Fruit fly (Drosophila melanogaster): ENCODE data around the gene chas.

Gene chas

dm6 chrX:17682745-17683505, 15.6 kb downstream of the chas start (continued):
- peak; percentile 82 for TF ChIP-seq CG11504 (tag; optimal IDR thresholded peaks at IDR 0.05)
- TF ChIP-seq kah (GFP tag; optimal IDR thresholded peaks at IDR 0.05), result peak; percentile 4
- peak; percentile 4 for TF ChIP-seq dmrt11E (tag; optimal IDR thresholded peaks at IDR 0.05)
- TF ChIP-seq HLH54F (GFP tag; optimal IDR thresholded peaks at IDR 0.05), result peak; percentile 19
- peak; percentile 49 for TF ChIP-seq CG14710 (tag; optimal IDR thresholded peaks at IDR 0.05)
- TF ChIP-seq nom (GFP tag; optimal IDR thresholded peaks at IDR 0.05), result peak; percentile 95
- TF ChIP-seq prd (optimal IDR thresholded peaks at IDR 0.05), result no peak
- peak; percentile 87 for TF ChIP-seq prd (GFP tag; IDR thresholded peaks at IDR 0.05)
- TF ChIP-seq Sox102F (GFP tag; optimal IDR thresholded peaks at IDR 0.05), result peak; percentile 68
- peak; percentile 54; the same call in 1 of the 2 replicates for TF ChIP-seq Lim3 (GFP tag; IDR thresholded peaks at IDR 0.05)
- TF ChIP-seq CG7786 (GFP tag; optimal IDR thresholded peaks at IDR 0.05), result no peak
- peak; percentile 23 for TF ChIP-seq abd-A (tag; optimal IDR thresholded peaks at IDR 0.05)
- TF ChIP-seq chif (GFP tag; optimal IDR thresholded peaks at IDR 0.05), result peak; percentile 8 to 24
- TF ChIP-seq toy (GFP tag; IDR thresholded peaks at IDR 0.05), result 0 out of 2 replicates have a peak, but pooled peaks have one; percentile 42
- TF ChIP-seq lmd (GFP tag; IDR thresholded peaks at IDR 0.05), result peak; percentile 79
- peak; percentile 29 for TF ChIP-seq CG3407 (GFP tag; optimal IDR thresholded peaks at IDR 0.05)
- TF ChIP-seq Awh (GFP tag; IDR thresholded peaks at IDR 0.05), result peak; percentile 86
- TF ChIP-seq D (optimal IDR thresholded peaks at IDR 0.05), result no peak
- peak; percentile 26 for TF ChIP-seq D (GFP tag; optimal IDR thresholded peaks at IDR 0.05)
- peak; percentile 83 for TF ChIP-seq stc (GFP tag; IDR thresholded peaks at IDR 0.05)
- peak; percentile 91 for TF ChIP-seq grau (tag; optimal IDR thresholded peaks at IDR 0.05)
- peak; percentile 14 for TF ChIP-seq Six4 (GFP tag; optimal IDR thresholded peaks at IDR 0.05)
- TF ChIP-seq CG34422 (GFP tag; IDR thresholded peaks at IDR 0.05), result peak; percentile 89
- TF ChIP-seq ro (GFP tag; IDR thresholded peaks at IDR 0.05), result peak; percentile 37; the same call in 1 of the 2 replicates
- peak; percentile 24 for TF ChIP-seq CG12155 (GFP tag; optimal IDR thresholded peaks at IDR 0.05)
- peak; percentile 84 for TF ChIP-seq gce (GFP tag; IDR thresholded peaks at IDR 0.05)
- peak; percentile 61 for TF ChIP-seq CG15601 (tag; optimal IDR thresholded peaks at IDR 0.05)
- TF ChIP-seq CG2678 (tag; optimal IDR thresholded peaks at IDR 0.05), result peak; percentile 76
- TF ChIP-seq tio (GFP tag; optimal IDR thresholded peaks at IDR 0.05), result peak; percentile 25
- TF ChIP-seq CG4404 (GFP tag; IDR thresholded peaks at IDR 0.05), result no peak
- TF ChIP-seq pan (optimal IDR thresholded peaks at IDR 0.05), result no peak
- TF ChIP-seq pan (GFP tag; optimal IDR thresholded peaks at IDR 0.05 in 1 of 2, IDR thresholded peaks at IDR 0.05 in 1 of 2), result peak in 1 of 2 experiments; percentile 86
- TF ChIP-seq Gug (GFP tag; IDR thresholded peaks at IDR 0.05), result peak; percentile 75
- TF ChIP-seq B-H1 (GFP tag; IDR thresholded peaks at IDR 0.05), result peak; percentile 72
- peak; percentile 88 for TF ChIP-seq zfh1 (GFP tag; IDR thresholded peaks at IDR 0.05)

- TF ChIP-seq B-H2 (GFP tag; optimal IDR thresholded peaks at IDR 0.05) (no peak), dmrt99B (tag; optimal IDR thresholded peaks at IDR 0.05) (peak; percentile 34), onecut (GFP tag; IDR thresholded peaks at IDR 0.05) (peak; percentile 63), tgo (GFP tag; IDR thresholded peaks at IDR 0.05) (0 out of 3 replicates have a peak, but pooled peaks have one; percentile 20), CG18262 (tag; optimal IDR thresholded peaks at IDR 0.05) (peak; percentile 9), chinmo (GFP tag; IDR thresholded peaks at IDR 0.05; ENCODE audit: partially characterized antibody) (peak; percentile 81; the same call in 2 of the 4 replicates), Meics (GFP tag; optimal IDR thresholded peaks at IDR 0.05) (peak; percentile 23), CG11085 (GFP tag; IDR thresholded peaks at IDR 0.05) (no peak), CG13424 (tag; optimal IDR thresholded peaks at IDR 0.05) (peak; percentile 39), nom (GFP tag; optimal IDR thresholded peaks at IDR 0.05) (peak; percentile 55), sob (GFP tag; IDR thresholded peaks at IDR 0.05) (0 out of 2 replicates have a peak, but pooled peaks have one; percentile 15), D19A (tag; optimal IDR thresholded peaks at IDR 0.05) (no peak), CG17385 (GFP tag; optimal IDR thresholded peaks at IDR 0.05) (peak; percentile 1), Hr51 (GFP tag; optimal IDR thresholded peaks at IDR 0.05) (peak in 1 of 2 experiments; percentile 39), CkIIα-i1 (GFP tag; IDR thresholded peaks at IDR 0.05) (no peak)
These were observed 18.6 kb downstream of the chas start for dm6 chrX:17679642-17680571.

Measured in whole organism, embryonic.